Worm (Caenorhabditis elegans) whole organism, mixed stage, embryonic: ENCODE data around the gene hbl-1.

ENCODE experiments used
- M03D4.4 ChIP-seq: sonication (generic microtip); optimal IDR thresholded peaks from 2 replicates; lab custom pipeline; 2017; ENCODE audit warnings: mild to moderate bottlenecking, missing genetic modification characterization, missing compliant biosample characterization
- bed-3 ChIP-seq: fragments of 200-800 bp; sonication (Bioruptor generic); optimal IDR thresholded peaks from 3 replicates; lab custom pipeline; 2018; ENCODE audit warnings: mild to moderate bottlenecking, missing genetic modification characterization, moderate library complexity, missing compliant biosample characterization
- blmp-1 ChIP-seq: fragments of 150-350 bp; optimal IDR thresholded peaks from 2 replicates; lab custom pipeline; 2014; ENCODE audit warnings: missing biosample characterization, missing genetic modification characterization
- ceh-39 ChIP-seq: fragments of 150-350 bp; optimal IDR thresholded peaks from 2 replicates; lab custom pipeline; 2014; ENCODE audit warnings: missing biosample characterization, missing genetic modification characterization
- ceh-43 ChIP-seq: fragments of 200-800 bp; sonication (Bioruptor generic); optimal IDR thresholded peaks from 2 replicates; lab custom pipeline; 2018; ENCODE audit warnings: mild to moderate bottlenecking, missing genetic modification characterization, moderate library complexity, missing compliant biosample characterization
- ceh-83 ChIP-seq: fragments of 200-800 bp; sonication (Bioruptor generic); optimal IDR thresholded peaks from 2 replicates; lab custom pipeline; 2018; ENCODE audit warnings: mild to moderate bottlenecking, missing genetic modification characterization, missing compliant biosample characterization
- ces-1 ChIP-seq: fragments of 150-350 bp; optimal IDR thresholded peaks from 2 replicates; lab custom pipeline; 2014; ENCODE audit warnings: missing biosample characterization, missing genetic modification reagents, missing genetic modification characterization
- cnd-1 ChIP-seq: fragments of 200-800 bp; sonication (Bioruptor generic); optimal IDR thresholded peaks from 2 replicates; lab custom pipeline; 2018; ENCODE audit warnings: mild to moderate bottlenecking, missing genetic modification characterization, missing compliant biosample characterization
- drap-1 ChIP-seq: fragments of 200-800 bp; sonication (Bioruptor generic); optimal IDR thresholded peaks from 3 replicates; lab custom pipeline; 2018; ENCODE audit warnings: mild to moderate bottlenecking, missing genetic modification characterization, missing compliant biosample characterization
- elt-3 ChIP-seq: fragments of 150-350 bp; optimal IDR thresholded peaks from 2 replicates; lab custom pipeline; 2014; ENCODE audit warnings: missing biosample characterization, missing genetic modification characterization
- flh-1 ChIP-seq: fragments of 200-800 bp; sonication (Bioruptor generic); optimal IDR thresholded peaks from 2 replicates; lab custom pipeline; 2018; ENCODE audit warnings: mild to moderate bottlenecking, missing genetic modification characterization, moderate library complexity, missing compliant biosample characterization
- ham-2 ChIP-seq: fragments of 200-800 bp; sonication (Bioruptor generic); optimal IDR thresholded peaks from 2 replicates; lab custom pipeline; 2018; ENCODE audit warnings: mild to moderate bottlenecking, missing genetic modification characterization, missing compliant biosample characterization
- hlh-1 ChIP-seq: fragments of 150-350 bp; optimal IDR thresholded peaks from 2 replicates; lab custom pipeline; 2014; ENCODE audit warnings: missing biosample characterization, missing genetic modification reagents, missing genetic modification characterization
- lin-13 ChIP-seq: fragments of 150-350 bp; optimal IDR thresholded peaks from 2 replicates; lab custom pipeline; 2014; ENCODE audit warnings: missing biosample characterization, missing genetic modification characterization
- lin-32 ChIP-seq: fragments of 200-800 bp; sonication (Bioruptor generic); optimal IDR thresholded peaks from 2 replicates; lab custom pipeline; 2018; ENCODE audit warnings: mild to moderate bottlenecking, missing genetic modification characterization, missing compliant biosample characterization
- lsy-2 ChIP-seq: fragments of 150-350 bp; optimal IDR thresholded peaks from 2 replicates; lab custom pipeline; 2014; ENCODE audit warnings: missing biosample characterization, missing genetic modification characterization
- mab-5 ChIP-seq: fragments of 150-350 bp; optimal IDR thresholded peaks from 2 replicates; lab custom pipeline; 2014; ENCODE audit warnings: missing biosample characterization, missing genetic modification characterization
- mep-1 ChIP-seq: fragments of 150-350 bp; optimal IDR thresholded peaks from 2 replicates; lab custom pipeline; 2017; ENCODE audit warnings: missing biosample characterization, missing genetic modification reagents, missing genetic modification characterization, inconsistent platforms
- mls-2 ChIP-seq: sonication (generic microtip); optimal IDR thresholded peaks from 2 replicates; lab custom pipeline; 2016; ENCODE audit warnings: mild to moderate bottlenecking, missing genetic modification characterization, moderate library complexity, missing compliant biosample characterization
- nhr-12 ChIP-seq: fragments of 150-350 bp; optimal IDR thresholded peaks from 2 replicates; lab custom pipeline; 2014; ENCODE audit warnings: missing biosample characterization, missing genetic modification characterization
- nhr-2 ChIP-seq: fragments of 150-350 bp; optimal IDR thresholded peaks from 2 replicates; lab custom pipeline; 2014; ENCODE audit warnings: missing biosample characterization, missing genetic modification characterization
- nhr-237 ChIP-seq: fragments of 150-350 bp; optimal IDR thresholded peaks from 2 replicates; lab custom pipeline; 2014; ENCODE audit warnings: missing biosample characterization, missing genetic modification characterization
- pha-4 ChIP-seq: fragments of 150-350 bp; optimal IDR thresholded peaks from 2 replicates; lab custom pipeline; 2018; ENCODE audit warnings: missing biosample characterization, missing genetic modification reagents, missing genetic modification characterization
- sem-2 ChIP-seq: fragments of 200-800 bp; sonication (Bioruptor generic); optimal IDR thresholded peaks from 2 replicates; lab custom pipeline; 2018; ENCODE audit warnings: mild to moderate bottlenecking, missing genetic modification characterization, missing compliant biosample characterization
- snpc-4 ChIP-seq: fragments of 150-350 bp; optimal IDR thresholded peaks from 2 replicates; lab custom pipeline; 2014; ENCODE audit warnings: missing biosample characterization, missing genetic modification characterization
- sptf-1 ChIP-seq: sonication (generic microtip); optimal IDR thresholded peaks from 2 replicates; lab custom pipeline; 2017; ENCODE audit warnings: mild to moderate bottlenecking, missing genetic modification characterization, moderate library complexity, missing compliant biosample characterization
- tbx-8 ChIP-seq: fragments of 200-800 bp; sonication (Bioruptor generic); optimal IDR thresholded peaks from 2 replicates; lab custom pipeline; 2018; ENCODE audit warnings: mild to moderate bottlenecking, missing genetic modification characterization, moderate library complexity, missing compliant biosample characterization
- unc-120 ChIP-seq: sonication (generic microtip); optimal IDR thresholded peaks from 2 replicates; lab custom pipeline; 2017; ENCODE audit warnings: missing genetic modification characterization, missing compliant biosample characterization; ENCODE audit not compliant: poor library complexity, severe bottlenecking
- unc-39 ChIP-seq: fragments of 150-350 bp; optimal IDR thresholded peaks from 2 replicates; lab custom pipeline; 2014; ENCODE audit warnings: missing biosample characterization, missing genetic modification characterization
- unc-62 ChIP-seq: fragments of 150-350 bp; optimal IDR thresholded peaks from 2 replicates; lab custom pipeline; 2014; ENCODE audit warnings: missing biosample characterization, missing genetic modification reagents, missing genetic modification characterization
- zip-8 ChIP-seq: fragments of 150-350 bp; optimal IDR thresholded peaks from 2 replicates; lab custom pipeline; 2014; ENCODE audit warnings: missing biosample characterization, missing genetic modification characterization
- ztf-11 ChIP-seq: fragments of 150-350 bp; optimal IDR thresholded peaks from 2 replicates; lab custom pipeline; 2014; ENCODE audit warnings: missing biosample characterization, missing genetic modification characterization

The hbl-1 gene

DNA sequence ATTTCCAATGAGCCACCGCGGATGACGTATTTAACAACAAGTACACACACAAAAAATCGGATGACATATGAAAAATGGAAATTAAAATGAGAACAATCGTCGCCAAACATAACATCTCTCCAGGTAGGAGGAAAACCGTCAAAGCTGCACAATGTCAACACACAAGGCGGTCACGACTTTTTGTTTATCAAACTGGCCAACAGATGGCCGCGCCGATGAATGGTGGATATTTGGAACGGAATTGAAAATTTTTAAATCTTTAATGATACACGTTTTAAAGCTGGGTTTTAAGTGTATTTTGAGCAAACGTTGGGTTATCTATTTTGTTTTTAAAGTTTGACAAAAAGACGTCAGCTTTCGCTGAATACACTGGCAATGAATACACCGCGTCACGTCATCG lies 40.6 kb upstream of the hbl-1 start:
- peak; percentile 3 for TF ChIP-seq ham-2 (GFP tag; lab: Kevin White, UChicago)
- no peak for TF ChIP-seq unc-120 (tag; lab: Kevin White, UChicago)
- peak; percentile 85 for TF ChIP-seq pha-4 (tag; lab: Kevin White, UChicago)
- no peak for TF ChIP-seq mls-2 (tag; lab: Kevin White, UChicago)

DNA sequence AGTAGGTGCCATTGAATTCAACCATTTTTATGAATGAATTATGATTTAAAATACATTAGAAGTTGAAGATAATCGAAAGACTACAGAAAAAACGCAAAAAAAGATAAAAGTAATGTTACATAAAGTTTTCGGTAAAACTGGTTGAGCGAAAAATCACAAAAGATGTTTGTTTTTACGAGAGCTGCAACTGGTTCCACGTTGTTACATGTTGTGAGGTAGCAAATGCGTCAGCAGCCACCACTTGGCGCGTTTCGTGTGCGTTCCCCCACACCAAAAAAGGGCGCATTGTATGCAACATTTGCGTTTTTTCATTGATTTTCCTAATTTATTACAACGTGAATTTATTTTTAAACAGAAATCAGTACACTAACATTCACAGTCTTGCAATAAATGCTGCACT lies 39.8 kb upstream of the hbl-1 start, which contains the start of gene gakh-1:
Gene gakh-1 (plus strand): TSS at position 347 of the 400 bp plus-strand sequence.
- TF ChIP-seq mep-1 (tag; lab: Kevin White, UChicago), result no peak
- no peak for TF ChIP-seq lsy-2
- no peak for TF ChIP-seq blmp-1 (tag; lab: Kevin White, UChicago)
- peak; percentile 17 for TF ChIP-seq hlh-1 (tag; lab: Kevin White, UChicago)
- TF ChIP-seq unc-120 (tag; lab: Kevin White, UChicago), result peak; percentile 44
- TF ChIP-seq ceh-43 (GFP tag; lab: Kevin White, UChicago), result no peak
- TF ChIP-seq nhr-12 (tag; lab: Kevin White, UChicago), result no peak
- TF ChIP-seq M03D4.4 (tag; lab: Kevin White, UChicago), result no peak
- peak; percentile 54 for TF ChIP-seq lin-13 (tag; lab: Kevin White, UChicago)
- TF ChIP-seq sptf-1 (tag; lab: Kevin White, UChicago), result peak; percentile 39
- TF ChIP-seq zip-8 (tag; lab: Kevin White, UChicago), result no peak
- no peak for TF ChIP-seq flh-1 (GFP tag; lab: Kevin White, UChicago)
- TF ChIP-seq mls-2 (tag; lab: Kevin White, UChicago), result no peak
- TF ChIP-seq snpc-4 (tag; lab: Kevin White, UChicago), result no peak
- TF ChIP-seq tbx-8 (GFP tag; lab: Kevin White, UChicago), result no peak
- no peak for TF ChIP-seq cnd-1 (tag; lab: Kevin White, UChicago)
- TF ChIP-seq bed-3, result no peak
- TF ChIP-seq ceh-83 (GFP tag; lab: Kevin White, UChicago), result no peak
- no peak for TF ChIP-seq sem-2 (GFP tag; lab: Kevin White, UChicago)
- TF ChIP-seq ztf-11 (tag; lab: Kevin White, UChicago), result no peak
- TF ChIP-seq elt-3, result no peak
- no peak for TF ChIP-seq lin-32 (GFP tag; lab: Kevin White, UChicago)
- TF ChIP-seq pha-4 (tag; lab: Kevin White, UChicago), result peak; percentile 66

DNA sequence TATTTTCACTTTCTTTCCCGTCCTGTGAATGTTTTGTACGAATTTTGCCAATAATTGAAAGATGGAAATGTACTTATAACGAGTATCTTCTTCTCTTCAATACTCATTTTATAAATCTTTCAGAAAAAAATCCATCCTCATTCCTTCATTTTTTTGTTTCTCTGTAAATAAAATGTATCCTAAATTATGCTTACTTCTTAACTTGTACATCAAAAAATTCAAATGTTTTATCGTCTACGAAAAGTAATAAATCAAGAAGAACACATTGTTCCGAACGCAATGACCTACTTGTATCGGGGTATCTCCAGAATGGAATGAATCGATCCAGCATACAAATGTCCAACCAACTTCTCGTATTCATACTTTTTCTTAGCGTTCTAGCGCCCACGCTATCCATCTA lies 35.7 kb upstream of the hbl-1 start, which contains the start of gene F46G11.6:
Gene F46G11.6 (plus strand): TSS at position 301 of the 400 bp plus-strand sequence.
- no peak for TF ChIP-seq M03D4.4 (tag; lab: Kevin White, UChicago)
- TF ChIP-seq ceh-43 (GFP tag; lab: Kevin White, UChicago), result no peak
- no peak for TF ChIP-seq lsy-2
- no peak for TF ChIP-seq unc-39 (tag; lab: Kevin White, UChicago)
- no peak for TF ChIP-seq nhr-2 (tag; lab: Kevin White, UChicago)
- no peak for TF ChIP-seq lin-13 (tag; lab: Kevin White, UChicago)
- TF ChIP-seq drap-1 (GFP tag; lab: Kevin White, UChicago), result no peak
- TF ChIP-seq mab-5 (tag; lab: Kevin White, UChicago), result no peak
- TF ChIP-seq lin-32 (GFP tag; lab: Kevin White, UChicago), result no peak
- no peak for TF ChIP-seq sptf-1 (tag; lab: Kevin White, UChicago)
- no peak for TF ChIP-seq mep-1 (tag; lab: Kevin White, UChicago)
- no peak for TF ChIP-seq ces-1 (GFP tag; lab: Kevin White, UChicago)
- TF ChIP-seq nhr-237 (tag; lab: Kevin White, UChicago), result no peak
- TF ChIP-seq sem-2 (GFP tag; lab: Kevin White, UChicago), result no peak
- no peak for TF ChIP-seq elt-3

DNA sequence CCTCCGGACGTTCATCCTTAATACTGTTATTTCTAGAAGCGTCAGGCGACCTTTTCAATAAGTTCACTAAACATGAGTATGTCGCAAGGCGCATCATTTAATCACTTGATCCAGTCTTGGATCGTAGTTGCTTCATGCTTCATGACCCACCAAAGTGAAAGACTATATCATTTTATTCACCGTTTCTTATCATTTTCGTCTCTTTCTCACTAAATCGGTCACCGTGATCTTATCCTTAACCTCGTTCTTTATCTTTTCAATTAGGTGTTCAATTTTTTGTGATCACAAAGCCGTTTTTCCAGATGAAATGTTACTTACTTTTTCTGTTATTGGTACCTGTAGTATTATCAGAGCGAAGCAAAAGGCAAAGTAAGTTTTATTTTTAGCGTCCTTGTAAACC lies 34.1 kb upstream of the hbl-1 start, which contains the start of gene F46G11.2:
Gene F46G11.2 (plus strand): TSS at position 301 of the 400 bp plus-strand sequence.
- no peak for TF ChIP-seq unc-39 (tag; lab: Kevin White, UChicago)
- no peak for TF ChIP-seq lin-32 (GFP tag; lab: Kevin White, UChicago)
- TF ChIP-seq nhr-237 (tag; lab: Kevin White, UChicago), result no peak
- no peak for TF ChIP-seq sem-2 (GFP tag; lab: Kevin White, UChicago)
- no peak for TF ChIP-seq lsy-2
- no peak for TF ChIP-seq elt-3
- TF ChIP-seq M03D4.4 (tag; lab: Kevin White, UChicago), result no peak
- TF ChIP-seq ceh-43 (GFP tag; lab: Kevin White, UChicago), result no peak
- no peak for TF ChIP-seq snpc-4 (tag; lab: Kevin White, UChicago)

DNA sequence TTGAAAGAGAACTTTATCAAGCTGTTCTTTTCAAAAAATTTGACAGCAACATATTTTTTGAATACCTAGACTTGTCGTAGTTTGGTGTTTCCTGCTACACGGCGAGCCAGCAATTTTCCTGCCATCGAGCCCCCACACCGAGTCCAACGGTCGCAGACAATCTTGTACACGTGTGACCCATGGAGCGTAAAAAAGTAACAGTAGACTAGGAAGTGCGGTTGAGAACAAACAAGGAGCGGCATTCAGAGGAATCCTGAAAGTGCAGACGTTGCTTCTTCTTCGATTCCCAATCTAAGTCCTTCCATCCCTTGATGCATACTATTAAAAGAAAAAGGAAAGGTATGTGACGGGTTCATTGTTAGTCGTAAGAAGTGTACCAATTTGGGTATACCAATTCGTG lies 31.0 kb upstream of the hbl-1 start, which contains the start of gene twnk-1:
Gene twnk-1 (plus strand): TSS at position 301 of the 400 bp plus-strand sequence.
- TF ChIP-seq lin-32 (GFP tag; lab: Kevin White, UChicago) (no peak), mep-1 (tag; lab: Kevin White, UChicago) (no peak), elt-3 (no peak), ceh-39 (tag; lab: Kevin White, UChicago) (no peak), tbx-8 (GFP tag; lab: Kevin White, UChicago) (no peak), lin-13 (tag; lab: Kevin White, UChicago) (no peak), snpc-4 (tag; lab: Kevin White, UChicago) (no peak), cnd-1 (tag; lab: Kevin White, UChicago) (no peak), drap-1 (GFP tag; lab: Kevin White, UChicago) (no peak), zip-8 (tag; lab: Kevin White, UChicago) (no peak), unc-62 (GFP tag; lab: Kevin White, UChicago) (no peak), ces-1 (GFP tag; lab: Kevin White, UChicago) (no peak), lsy-2 (no peak), sem-2 (GFP tag; lab: Kevin White, UChicago) (no peak), unc-120 (tag; lab: Kevin White, UChicago) (no peak), mab-5 (tag; lab: Kevin White, UChicago) (no peak), nhr-12 (tag; lab: Kevin White, UChicago) (no peak), nhr-237 (tag; lab: Kevin White, UChicago) (no peak)
